Fruit fly (Drosophila melanogaster): Measurements from ENCODE around the gene CG15385.

Gene CG15385

dm6 chr2L:2182735-2183340 lies 29.5 kb downstream of the CG15385 start (continued):
- TF ChIP-seq CG8359 (GFP tag; optimal IDR thresholded peaks at IDR 0.05; ENCODE audit: borderline replicate concordance) (peak; percentile 74), Awh (GFP tag; IDR thresholded peaks at IDR 0.05) (peak; percentile 66), CG15601 (tag; optimal IDR thresholded peaks at IDR 0.05) (peak; percentile 56), CG30020 (tag; optimal IDR thresholded peaks at IDR 0.05) (no peak), Bteb2 (GFP tag; optimal IDR thresholded peaks at IDR 0.05) (no peak), cwo (GFP tag; optimal IDR thresholded peaks at IDR 0.05) (no peak), Poxn (GFP tag; IDR thresholded peaks at IDR 0.05) (no peak), CG2712 (tag; optimal IDR thresholded peaks at IDR 0.05) (peak; percentile 89), CG2202 (tag; optimal IDR thresholded peaks at IDR 0.05) (peak; percentile 79), phol (tag; optimal IDR thresholded peaks at IDR 0.05) (peak; percentile 71), ERR (GFP tag; optimal IDR thresholded peaks at IDR 0.05) (no peak), CG1647 (GFP tag; optimal IDR thresholded peaks at IDR 0.05) (peak; percentile 27), ftz-f1 (GFP tag; optimal IDR thresholded peaks at IDR 0.05) (no peak), C15 (GFP tag; IDR thresholded peaks at IDR 0.05) (no peak), lbe (GFP tag; optimal IDR thresholded peaks at IDR 0.05) (no peak), dpn (GFP tag; optimal IDR thresholded peaks at IDR 0.05) (peak; percentile 23 to 52), CG33213 (GFP tag; optimal IDR thresholded peaks at IDR 0.05) (peak; percentile 39), Camta (GFP tag; optimal IDR thresholded peaks at IDR 0.05) (peak; percentile 65), CG2129 (GFP tag; IDR thresholded peaks at IDR 0.05; ENCODE audit: partially characterized antibody) (no peak), bbx (GFP tag; IDR thresholded peaks at IDR 0.05; ENCODE audit: partially characterized antibody) (no peak), Dbx (GFP tag; IDR thresholded peaks at IDR 0.05) (no peak), sima (GFP tag; optimal IDR thresholded peaks at IDR 0.05) (no peak), BEAF-32 (GFP tag; optimal IDR thresholded peaks at IDR 0.05) (no peak), Med (GFP tag) (peak; percentile 85), cad (GFP tag; optimal IDR thresholded peaks at IDR 0.05) (no peak), h (optimal IDR thresholded peaks at IDR 0.05) (no peak), insv (GFP tag; optimal IDR thresholded peaks at IDR 0.05) (no peak), CG14965 (GFP tag; optimal IDR thresholded peaks at IDR 0.05; ENCODE audit: borderline replicate concordance) (no peak), prd (optimal IDR thresholded peaks at IDR 0.05) (no peak), prd (GFP tag; IDR thresholded peaks at IDR 0.05) (peak; percentile 80), shn (GFP tag; optimal IDR thresholded peaks at IDR 0.05) (peak; percentile 39), trem (tag; optimal IDR thresholded peaks at IDR 0.05) (peak; percentile 81), bsh (GFP tag; optimal IDR thresholded peaks at IDR 0.05) (peak; percentile 68 to 90), CG8089 (GFP tag; optimal IDR thresholded peaks at IDR 0.05) (peak; percentile 70), CG9215 (GFP tag; IDR thresholded peaks at IDR 0.05) (no peak), chn (GFP tag; optimal IDR thresholded peaks at IDR 0.05) (peak; percentile 86), CG8765 (GFP tag; IDR thresholded peaks at IDR 0.05) (peak; percentile 91), CG5245 (GFP tag; optimal IDR thresholded peaks at IDR 0.05) (peak; percentile 52), CG17912 (GFP tag; optimal IDR thresholded peaks at IDR 0.05) (no peak), sd (tag; optimal IDR thresholded peaks at IDR 0.05) (no peak), lilli (GFP tag; optimal IDR thresholded peaks at IDR 0.05) (peak; percentile 47), CG14050 (GFP tag; IDR thresholded peaks at IDR 0.05) (no peak), jumu (GFP tag; optimal IDR thresholded peaks at IDR 0.05) (peak; percentile 75), HLHmδ (GFP tag; optimal IDR thresholded peaks at IDR 0.05) (peak; percentile 51), MTF-1 (GFP tag; optimal IDR thresholded peaks at IDR 0.05; ENCODE audit: borderline replicate concordance) (peak; percentile 50), Ptx1 (GFP tag; IDR thresholded peaks at IDR 0.05) (0 out of 2 replicates have a peak, but pooled peaks have one; percentile 10), CG17568 (GFP tag; optimal IDR thresholded peaks at IDR 0.05) (peak; percentile 40), CG6683 (GFP tag; optimal IDR thresholded peaks at IDR 0.05) (no peak), exex (tag; optimal IDR thresholded peaks at IDR 0.05) (no peak), Bgb (GFP tag; IDR thresholded peaks at IDR 0.05; ENCODE audit: partially characterized antibody) (no peak)
